Fruit fly (Drosophila melanogaster): Measurements from ENCODE around the gene Sfp96F.

The Sfp96F gene

dm6 chr3R:25851224-25851682, 21.2 kb upstream of the Sfp96F start, which contains the start of the genes CG14545 and CG5886 (continued):
- TF ChIP-seq CG11560 (tag; IDR thresholded peaks at IDR 0.05) = no peak
- no peak for TF ChIP-seq exex (tag; optimal IDR thresholded peaks at IDR 0.05)
- TF ChIP-seq pita (GFP tag; optimal IDR thresholded peaks at IDR 0.05) = no peak
- no peak for TF ChIP-seq CG13775 (GFP tag; optimal IDR thresholded peaks at IDR 0.05)
- TF ChIP-seq CG2120 (GFP tag; optimal IDR thresholded peaks at IDR 0.05) = peak; percentile 37
- no peak for TF ChIP-seq Nf-YB (GFP tag; optimal IDR thresholded peaks at IDR 0.05)
- no peak for TF ChIP-seq CG2199 (GFP tag; IDR thresholded peaks at IDR 0.05)
- no peak for TF ChIP-seq CG12744 (GFP tag; optimal IDR thresholded peaks at IDR 0.05)
- TF ChIP-seq CG6254 (GFP tag; optimal IDR thresholded peaks at IDR 0.05) = no peak
- TF ChIP-seq CG15479 (GFP tag; optimal IDR thresholded peaks at IDR 0.05) = no peak
- TF ChIP-seq HmgZ (tag; optimal IDR thresholded peaks at IDR 0.05) = no peak
- no peak for TF ChIP-seq H2.0 (GFP tag; IDR thresholded peaks at IDR 0.05)
- peak; percentile 16 for TF ChIP-seq CG33557 (GFP tag; optimal IDR thresholded peaks at IDR 0.05)
- no peak for TF ChIP-seq CG17568 (GFP tag; optimal IDR thresholded peaks at IDR 0.05)
- TF ChIP-seq pnt (GFP tag; optimal IDR thresholded peaks at IDR 0.05) = no peak
- TF ChIP-seq CG31441 (GFP tag; IDR thresholded peaks at IDR 0.05) = no peak
- no peak for TF ChIP-seq CG14050 (GFP tag; IDR thresholded peaks at IDR 0.05)
- no peak for TF ChIP-seq Kr (GFP tag; optimal IDR thresholded peaks at IDR 0.05)
- TF ChIP-seq unc-4 (GFP tag; IDR thresholded peaks at IDR 0.05; ENCODE audit: partially characterized antibody) = no peak
- TF ChIP-seq Atf6 (GFP tag; IDR thresholded peaks at IDR 0.05) = no peak
- no peak for TF ChIP-seq ERR (GFP tag; optimal IDR thresholded peaks at IDR 0.05)
- TF ChIP-seq stwl (tag; optimal IDR thresholded peaks at IDR 0.05) = peak; percentile 89
- TF ChIP-seq CG2875 (GFP tag; optimal IDR thresholded peaks at IDR 0.05) = no peak
- 0 out of 3 replicates have a peak, but pooled peaks have one; percentile 23 for TF ChIP-seq zfh1 (GFP tag; IDR thresholded peaks at IDR 0.05)
- no peak for TF ChIP-seq ash1 (GFP tag; optimal IDR thresholded peaks at IDR 0.05)
- TF ChIP-seq phol (tag; optimal IDR thresholded peaks at IDR 0.05) = peak; percentile 35
- no peak for TF ChIP-seq dati (GFP tag; IDR thresholded peaks at IDR 0.05)
- TF ChIP-seq CG9797 (GFP tag; optimal IDR thresholded peaks at IDR 0.05) = peak; percentile 85
- TF ChIP-seq Rx (GFP tag; IDR thresholded peaks at IDR 0.05) = peak; percentile 26; the same call in 1 of the 2 replicates
- no peak for TF ChIP-seq CrebB (tag; optimal IDR thresholded peaks at IDR 0.05)
- TF ChIP-seq CG3163 (GFP tag; optimal IDR thresholded peaks at IDR 0.05) = no peak
- no peak for TF ChIP-seq CG6683 (GFP tag; optimal IDR thresholded peaks at IDR 0.05)
- no peak for TF ChIP-seq wor (GFP tag; IDR thresholded peaks at IDR 0.05)
- TF ChIP-seq CG18599 (GFP tag; optimal IDR thresholded peaks at IDR 0.05) = no peak
- no peak for TF ChIP-seq Usf (GFP tag; optimal IDR thresholded peaks at IDR 0.05)
- peak; percentile 37 for TF ChIP-seq Sry-δ (GFP tag; optimal IDR thresholded peaks at IDR 0.05)
- TF ChIP-seq cg (GFP tag; optimal IDR thresholded peaks at IDR 0.05) = no peak
- TF ChIP-seq Nf-YA (GFP tag; IDR thresholded peaks at IDR 0.05) = no peak
- no peak for TF ChIP-seq CG5180 (GFP tag; optimal IDR thresholded peaks at IDR 0.05)
- no peak for TF ChIP-seq hbn (GFP tag; IDR thresholded peaks at IDR 0.05; ENCODE audit: partially characterized antibody)
- TF ChIP-seq CoRest (tag; optimal IDR thresholded peaks at IDR 0.05) = peak; percentile 23
- TF ChIP-seq CG12236 (GFP tag; optimal IDR thresholded peaks at IDR 0.05) = no peak
- no peak for TF ChIP-seq Hr39 (optimal IDR thresholded peaks at IDR 0.05)
- peak; percentile 100 for TF ChIP-seq CG17186 (GFP tag; optimal IDR thresholded peaks at IDR 0.05)
- TF ChIP-seq Gsc (GFP tag; IDR thresholded peaks at IDR 0.05) = no peak
- TF ChIP-seq Ptx1 (GFP tag; IDR thresholded peaks at IDR 0.05) = no peak
- TF ChIP-seq CG2678 (tag; optimal IDR thresholded peaks at IDR 0.05) = no peak
- TF ChIP-seq CG2116 (GFP tag; optimal IDR thresholded peaks at IDR 0.05) = peak; percentile 37
- peak; percentile 44; the same call in 1 of the 2 replicates for TF ChIP-seq MBD-R2 (GFP tag; IDR thresholded peaks at IDR 0.05)
- TF ChIP-seq CG4404 (GFP tag; IDR thresholded peaks at IDR 0.05) = no peak
- no peak for TF ChIP-seq B-H1 (GFP tag; IDR thresholded peaks at IDR 0.05)
- TF ChIP-seq ind (GFP tag; optimal IDR thresholded peaks at IDR 0.05) = no peak

Data from whole organism, embryonic.